Worm (Caenorhabditis elegans) whole organism, young adult: Measurements from ENCODE around the gene F34H10.5.

ENCODE experiments used
- B0336.3 ChIP-seq: fragments of 200-800 bp; sonication (Bioruptor generic); IDR thresholded peaks from 2 replicates; pipeline ENCODE4 v1.3.6; 2022; ENCODE audit warnings: missing genetic modification characterization, missing compliant biosample characterization
- F33H1.4 ChIP-seq: fragments of 200-800 bp; sonication (Bioruptor generic); IDR thresholded peaks from 2 replicates; pipeline ENCODE4 v1.3.6; 2022; ENCODE audit warnings: missing genetic modification reagents, missing genetic modification characterization, missing compliant biosample characterization
- K11D2.4 ChIP-seq: fragments of 200-800 bp; sonication (Bioruptor generic); IDR thresholded peaks from 2 replicates; pipeline ENCODE4 v1.3.6; 2022; ENCODE audit warnings: missing genetic modification reagents, missing genetic modification characterization, missing compliant biosample characterization
- attf-5 ChIP-seq: fragments of 200-800 bp; sonication (Bioruptor generic); optimal IDR thresholded peaks from 2 replicates; lab custom pipeline; 2018; ENCODE audit warnings: mild to moderate bottlenecking, missing genetic modification characterization, missing compliant biosample characterization
- dpl-1 ChIP-seq: fragments of 150-350 bp; optimal IDR thresholded peaks from 2 replicates; lab custom pipeline; 2014; ENCODE audit warnings: missing biosample characterization, missing genetic modification reagents, missing genetic modification characterization
- efl-1 ChIP-seq: fragments of 150-350 bp; optimal IDR thresholded peaks from 2 replicates; lab custom pipeline; 2014; ENCODE audit warnings: missing biosample characterization, missing genetic modification reagents, missing genetic modification characterization
- him-1 ChIP-seq: sonication (generic microtip); optimal IDR thresholded peaks from 2 replicates; lab custom pipeline; 2016; ENCODE audit warnings: missing genotype, missing genetic modification reagents, missing genetic modification characterization, missing compliant biosample characterization
- nfyb-1 ChIP-seq: fragments of 200-800 bp; sonication (Bioruptor generic); IDR thresholded peaks from 2 replicates; pipeline ENCODE4 v1.3.6; 2022; ENCODE audit warnings: missing genetic modification reagents, missing genetic modification characterization, missing compliant biosample characterization
- ztf-6 ChIP-seq: fragments of 200-800 bp; sonication (Bioruptor generic); IDR thresholded peaks from 2 replicates; pipeline ENCODE4 v1.3.6; 2022; ENCODE audit warnings: missing genetic modification reagents, missing genetic modification characterization, missing compliant biosample characterization

ce11 chrX:9677927-9678326 lies 42.5 kb downstream of the F34H10.5 start:
- TF ChIP-seq ztf-6, result no peak
- TF ChIP-seq B0336.3, result no peak
- TF ChIP-seq K11D2.4 (GFP tag; lab: Robert Waterston, UW), result no peak
- no peak for TF ChIP-seq efl-1
- no peak for TF ChIP-seq him-1 (tag; lab: Kevin White, UChicago)
- no peak for TF ChIP-seq dpl-1
- TF ChIP-seq nfyb-1 (GFP tag; lab: Robert Waterston, UW), result no peak
- no peak for TF ChIP-seq F33H1.4 (GFP tag; lab: Robert Waterston, UW)
- TF ChIP-seq attf-5 (GFP tag; lab: Kevin White, UChicago), result no peak
